Fruit fly (Drosophila melanogaster): ENCODE results near the gene Phf5a.

The Phf5a gene

DNA sequence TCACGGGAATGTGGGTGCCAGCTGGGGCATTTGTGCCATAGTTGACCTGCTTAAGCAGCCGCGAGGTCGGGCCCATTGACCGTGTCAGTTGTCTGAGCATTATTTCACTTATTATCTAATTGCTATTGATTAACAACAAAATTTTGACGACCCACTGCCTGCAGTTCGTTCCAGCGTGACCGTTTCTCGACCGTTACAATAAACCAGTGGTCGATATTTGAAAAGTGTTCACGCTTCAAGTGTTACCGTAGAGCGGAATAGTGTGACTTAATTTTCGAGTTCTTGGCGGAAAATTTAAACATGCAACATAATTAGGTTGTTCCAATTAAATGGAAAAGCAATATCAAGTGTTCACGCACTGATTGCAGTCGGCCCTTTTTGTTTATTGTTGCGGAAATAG, 23.1 kb downstream of the Phf5a start, which contains the start of gene HemK1 (continued):
- TF ChIP-seq ERR (GFP tag; optimal IDR thresholded peaks at IDR 0.05) = peak; percentile 18
- peak; percentile 7 for TF ChIP-seq Nf-YB (GFP tag; optimal IDR thresholded peaks at IDR 0.05)
- TF ChIP-seq CG15514 (GFP tag; optimal IDR thresholded peaks at IDR 0.05) = peak; percentile 84
- peak; percentile 99 for TF ChIP-seq CG9797 (GFP tag; optimal IDR thresholded peaks at IDR 0.05)
- peak; percentile 97 for TF ChIP-seq E2f2 (GFP tag; IDR thresholded peaks at IDR 0.05)
- TF ChIP-seq CG4707 (GFP tag; optimal IDR thresholded peaks at IDR 0.05) = peak; percentile 5
- TF ChIP-seq vvl (GFP tag; IDR thresholded peaks at IDR 0.05) = peak; percentile 41; the same call in 1 of the 2 replicates
- TF ChIP-seq phol (tag; optimal IDR thresholded peaks at IDR 0.05) = peak; percentile 23
- TF ChIP-seq CG8924 (tag; optimal IDR thresholded peaks at IDR 0.05) = peak; percentile 3
- TF ChIP-seq oc (tag; optimal IDR thresholded peaks at IDR 0.05) = no peak
- TF ChIP-seq unc-4 (GFP tag; IDR thresholded peaks at IDR 0.05; ENCODE audit: partially characterized antibody) = peak; percentile 59
- TF ChIP-seq sd (tag; optimal IDR thresholded peaks at IDR 0.05) = no peak
- TF ChIP-seq B-H2 (GFP tag; optimal IDR thresholded peaks at IDR 0.05) = peak; percentile 28
- TF ChIP-seq CoRest (tag; optimal IDR thresholded peaks at IDR 0.05) = peak; percentile 54
- TF ChIP-seq cato (GFP tag; optimal IDR thresholded peaks at IDR 0.05; ENCODE audit: borderline replicate concordance) = no peak
- peak in 1 of 2 experiments; percentile 84 for TF ChIP-seq Pdp1 (GFP tag; optimal IDR thresholded peaks at IDR 0.05)
- no peak for TF ChIP-seq CG2120 (GFP tag; optimal IDR thresholded peaks at IDR 0.05)
- TF ChIP-seq tx (GFP tag; optimal IDR thresholded peaks at IDR 0.05) = no peak
- peak; percentile 75 for TF ChIP-seq MESR4 (GFP tag; optimal IDR thresholded peaks at IDR 0.05)
- peak; percentile 33 for TF ChIP-seq kah (GFP tag; optimal IDR thresholded peaks at IDR 0.05)
- TF ChIP-seq gro (GFP tag; optimal IDR thresholded peaks at IDR 0.05) = peak; percentile 40
- no peak for TF ChIP-seq repo (GFP tag; optimal IDR thresholded peaks at IDR 0.05)
- no peak for TF ChIP-seq CG6175 (GFP tag; IDR thresholded peaks at IDR 0.05)
- peak; percentile 97 for TF ChIP-seq gfzf (GFP tag; optimal IDR thresholded peaks at IDR 0.05)
- TF ChIP-seq CG2116 (GFP tag; optimal IDR thresholded peaks at IDR 0.05) = peak; percentile 42
- TF ChIP-seq Opbp (GFP tag; IDR thresholded peaks at IDR 0.05; ENCODE audit: partially characterized antibody) = peak; percentile 53; the same call in 1 of the 3 replicates
- TF ChIP-seq ato (GFP tag; IDR thresholded peaks at IDR 0.05; ENCODE audit: partially characterized antibody) = 0 out of 2 replicates have a peak, but pooled peaks have one; percentile 45
- TF ChIP-seq HLH54F (GFP tag; optimal IDR thresholded peaks at IDR 0.05) = peak; percentile 7
- peak; percentile 42 for TF ChIP-seq CG12391 (tag; optimal IDR thresholded peaks at IDR 0.05)
- peak; percentile 47; the same call in 1 of the 2 replicates for TF ChIP-seq nerfin-2 (GFP tag; IDR thresholded peaks at IDR 0.05; ENCODE audit: partially characterized antibody)
- TF ChIP-seq CG18764 (GFP tag; optimal IDR thresholded peaks at IDR 0.05) = no peak
- peak; percentile 66 for TF ChIP-seq stwl (tag; optimal IDR thresholded peaks at IDR 0.05)
- TF ChIP-seq CG11247 (GFP tag; IDR thresholded peaks at IDR 0.05) = no peak
- TF ChIP-seq CG12769 (tag; optimal IDR thresholded peaks at IDR 0.05) = peak; percentile 50
- TF ChIP-seq Dad (GFP tag; optimal IDR thresholded peaks at IDR 0.05) = peak; percentile 21
- peak; percentile 66 for TF ChIP-seq CG13287 (GFP tag; IDR thresholded peaks at IDR 0.05; ENCODE audit: partially characterized antibody)
- no peak for TF ChIP-seq croc (GFP tag; conservative IDR thresholded peaks at IDR 0.05)

DNA sequence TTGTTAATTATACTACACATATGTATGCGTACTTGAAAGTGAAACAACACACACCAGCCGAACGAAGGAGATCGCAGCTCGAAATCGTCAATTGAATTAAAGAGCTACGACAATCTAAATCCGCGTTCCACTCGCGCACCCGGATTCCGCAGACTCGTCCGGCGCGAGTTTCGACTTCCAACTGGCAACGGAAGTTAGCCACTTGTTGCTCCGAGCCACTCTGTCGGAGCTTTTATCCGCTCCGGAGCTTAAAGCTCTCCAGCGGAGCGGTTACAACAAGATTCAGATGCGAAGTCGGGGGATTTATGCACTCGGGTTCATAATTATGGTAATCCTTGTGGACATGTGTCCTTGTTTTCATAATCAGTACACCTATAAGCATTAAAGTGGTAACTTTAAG, 25.1 kb downstream of the Phf5a start, which contains the start of gene Rchy1:
Rchy1 (minus strand) TSS at position 173 of the 400 bp plus-strand sequence.
- TF ChIP-seq sens-2 (GFP tag; IDR thresholded peaks at IDR 0.05) = 0 out of 2 replicates have a peak, but pooled peaks have one; percentile 17
- TF ChIP-seq CG17359 (tag; optimal IDR thresholded peaks at IDR 0.05) = peak; percentile 4
- TF ChIP-seq CG2875 (GFP tag; optimal IDR thresholded peaks at IDR 0.05) = peak; percentile 26
- TF ChIP-seq CG17829 (tag; optimal IDR thresholded peaks at IDR 0.05) = no peak
- peak; percentile 54; the same call in 1 of the 2 replicates for TF ChIP-seq Bgb (GFP tag; IDR thresholded peaks at IDR 0.05; ENCODE audit: partially characterized antibody)
- no peak for TF ChIP-seq CG1647 (GFP tag; optimal IDR thresholded peaks at IDR 0.05)
- TF ChIP-seq NC2β (GFP tag; optimal IDR thresholded peaks at IDR 0.05) = no peak
- 0 out of 3 replicates have a peak, but pooled peaks have one; percentile 28 for TF ChIP-seq Opbp (GFP tag; IDR thresholded peaks at IDR 0.05; ENCODE audit: partially characterized antibody)
- no peak for TF ChIP-seq CG12391 (tag; optimal IDR thresholded peaks at IDR 0.05)
- peak; percentile 25 for TF ChIP-seq ftz-f1 (GFP tag; optimal IDR thresholded peaks at IDR 0.05)
- peak; percentile 61; the same call in 1 of the 2 replicates for TF ChIP-seq stc (GFP tag; IDR thresholded peaks at IDR 0.05)
- peak; percentile 14; the same call in 1 of the 2 replicates for TF ChIP-seq Adf1 (GFP tag; IDR thresholded peaks at IDR 0.05)
- TF ChIP-seq CG31365 (tag; optimal IDR thresholded peaks at IDR 0.05) = peak; percentile 43
- TF ChIP-seq nerfin-2 (GFP tag; IDR thresholded peaks at IDR 0.05; ENCODE audit: partially characterized antibody) = no peak
- peak; percentile 70 for TF ChIP-seq CG13296 (GFP tag; optimal IDR thresholded peaks at IDR 0.05)
- peak; percentile 56; the same call in 1 of the 2 replicates for TF ChIP-seq vvl (GFP tag; IDR thresholded peaks at IDR 0.05)
